Worm (Caenorhabditis elegans): ENCODE data around the gene gpd-2.

- no peak for TF ChIP-seq F13C5.2 (tag; optimal IDR thresholded peaks at IDR 0.05)
- TF ChIP-seq hmbx-1 (tag; optimal IDR thresholded peaks at IDR 0.05), result no peak
- TF ChIP-seq ceh-13 (GFP tag; optimal IDR thresholded peaks at IDR 0.05), result no peak
- no peak for TF ChIP-seq B0310.2 (tag; optimal IDR thresholded peaks at IDR 0.05)
- TF ChIP-seq ama-1 (optimal IDR thresholded peaks at IDR 0.05), result no peak
- TF ChIP-seq ceh-36 (tag; optimal IDR thresholded peaks at IDR 0.05), result no peak
- TF ChIP-seq scrt-1 (GFP tag; IDR thresholded peaks at IDR 0.05), result no peak
Measured at ce11 chrX:3114306-3115133, at the start of gene gpd-2.
